Worm (Caenorhabditis elegans) whole organism, young adult: ENCODE measurements around the gene C27F2.7.

Experiments
- F37B4.10 ChIP-seq: fragments of 200-800 bp; sonication (Bioruptor generic); IDR thresholded peaks from 2 replicates; pipeline ENCODE4 v1.3.6; 2022; ENCODE audit warnings: missing genetic modification characterization, missing compliant biosample characterization
- Y56A3A.18 ChIP-seq: fragments of 200-800 bp; sonication (Bioruptor generic); IDR thresholded peaks from 2 replicates; pipeline ENCODE4 v1.3.6; 2022; ENCODE audit warnings: missing genetic modification reagents, missing genetic modification characterization, missing compliant biosample characterization
- hlh-12 ChIP-seq: sonication (generic microtip); optimal IDR thresholded peaks from 2 replicates; lab custom pipeline; 2016; ENCODE audit warnings: missing genetic modification characterization, missing compliant biosample characterization
- mel-28 ChIP-seq: sonication (generic microtip); optimal IDR thresholded peaks from 2 replicates; lab custom pipeline; 2016; ENCODE audit warnings: borderline replicate concordance, mild to moderate bottlenecking, missing genetic modification characterization, missing compliant biosample characterization
- mxl-1 ChIP-seq: sonication (generic microtip); optimal IDR thresholded peaks from 2 replicates; lab custom pipeline; 2016; ENCODE audit warnings: missing genetic modification characterization, missing compliant biosample characterization
- rcor-1 ChIP-seq: fragments of 200-800 bp; sonication (Bioruptor generic); IDR thresholded peaks from 2 replicates; pipeline ENCODE4 v1.3.6; 2022; ENCODE audit warnings: missing genetic modification reagents, missing genetic modification characterization, missing compliant biosample characterization
- tbp1 ChIP-seq: fragments of 200-800 bp; sonication (Bioruptor generic); optimal IDR thresholded peaks from 2 replicates; lab custom pipeline; 2018; ENCODE audit warnings: mild to moderate bottlenecking, missing genetic modification characterization, missing compliant biosample characterization
- tlf-1 ChIP-seq: fragments of 200-800 bp; sonication (Bioruptor generic); optimal IDR thresholded peaks from 2 replicates; lab custom pipeline; 2018; ENCODE audit warnings: mild to moderate bottlenecking, missing genetic modification characterization, missing compliant biosample characterization

- TF ChIP-seq mxl-1 (no peak), mel-28 (tag; lab: Kevin White, UChicago) (no peak), F37B4.10 (no peak), Y56A3A.18 (GFP tag; lab: Robert Waterston, UW) (no peak), tbp1 (GFP tag; lab: Kevin White, UChicago) (peak; percentile 15), hlh-12 (tag; lab: Kevin White, UChicago) (no peak), tlf-1 (GFP tag; lab: Kevin White, UChicago) (peak; percentile 54), rcor-1 (GFP tag; lab: Robert Waterston, UW) (no peak)
Measured at ce11 chrIII:5024393-5024964, 40.2 kb upstream of the C27F2.7 start, which contains the start of gene pcf-11.
